Fruit fly (Drosophila melanogaster) whole organism, adult: Measurements from ENCODE around the gene CG14183.
A peak's percentile ranks its signal among the peaks of the same experiment; 100 is the strongest.

Source experiments
- CG12768 ChIP-seq: fragments of 200-800 bp; sonication (Bioruptor generic); optimal IDR thresholded peaks from 2 replicates; lab custom pipeline; 2017; ENCODE audit warnings: missing biosample characterization, missing genetic modification characterization, mild to moderate bottlenecking, moderate library complexity, missing genetic modification reagents
- CG14711 ChIP-seq: fragments of 200-800 bp; sonication (Bioruptor generic); optimal IDR thresholded peaks from 2 replicates; lab custom pipeline; 2018; ENCODE audit warnings: missing biosample characterization, mild to moderate bottlenecking, missing genetic modification characterization, moderate library complexity
- CG7045 ChIP-seq: fragments of 200-800 bp; sonication (Bioruptor generic); optimal IDR thresholded peaks from 2 replicates; lab custom pipeline; 2017; ENCODE audit warnings: missing biosample characterization, mild to moderate bottlenecking, missing genetic modification characterization
- CG7101 ChIP-seq: fragments of 200-800 bp; sonication (Bioruptor generic); optimal IDR thresholded peaks from 2 replicates; lab custom pipeline; 2018; ENCODE audit warnings: missing biosample characterization, mild to moderate bottlenecking, missing genetic modification characterization, moderate library complexity
- Clk ChIP-seq: fragments of 200-800 bp; sonication (Bioruptor generic); optimal IDR thresholded peaks from 2 replicates; lab custom pipeline; 2017; ENCODE audit warnings: missing biosample characterization, missing genetic modification characterization
- Crg-1 ChIP-seq: fragments of 200-800 bp; sonication (Bioruptor generic); optimal IDR thresholded peaks from 2 replicates; lab custom pipeline; 2016; ENCODE audit warnings: missing biosample characterization, missing genetic modification characterization
- Hr96 ChIP-seq: fragments of 200-800 bp; sonication (Bioruptor generic); optimal IDR thresholded peaks from 2 replicates; lab custom pipeline; 2016; ENCODE audit warnings: missing biosample characterization, missing genetic modification characterization
- Mnt ChIP-seq: fragments of 200-800 bp; sonication (Bioruptor generic); optimal IDR thresholded peaks from 2 replicates; lab custom pipeline; 2016; ENCODE audit warnings: missing biosample characterization, mild to moderate bottlenecking, missing genetic modification characterization
- bab1 ChIP-seq: fragments of 200-800 bp; sonication (Bioruptor generic); optimal IDR thresholded peaks from 3 replicates; lab custom pipeline; 2019; ENCODE audit warnings: missing biosample characterization, mild to moderate bottlenecking, missing genetic modification characterization, moderate library complexity
- kay ChIP-seq: fragments of 200-800 bp; sonication (Bioruptor generic); peaks from one replicate; lab custom pipeline; 2016; ENCODE audit warnings: missing biosample characterization, missing genetic modification characterization, borderline replicate concordance
- tj ChIP-seq: fragments of 200-800 bp; sonication (Bioruptor generic); optimal IDR thresholded peaks from 3 replicates; lab custom pipeline; 2017; ENCODE audit warnings: missing biosample characterization, mild to moderate bottlenecking, missing genetic modification characterization, moderate library complexity
- toe ChIP-seq: fragments of 200-800 bp; sonication (Bioruptor generic); optimal IDR thresholded peaks from 2 replicates; lab custom pipeline; 2016; ENCODE audit warnings: missing biosample characterization, missing genetic modification characterization

- TF ChIP-seq kay (GFP tag; lab: Kevin White, UChicago) (peak; percentile 0), CG14711 (tag; lab: Kevin White, UChicago) (no peak), Clk (no peak), CG12768 (no peak), Crg-1 (no peak), tj (GFP tag; lab: Kevin White, UChicago) (no peak), Hr96 (GFP tag; lab: Kevin White, UChicago) (no peak), CG7045 (GFP tag; lab: Kevin White, UChicago) (no peak), Mnt (GFP tag; lab: Kevin White, UChicago) (no peak), toe (GFP tag; lab: Kevin White, UChicago) (no peak), bab1 (GFP tag; lab: Kevin White, UChicago) (peak; percentile 26), CG7101 (tag; lab: Kevin White, UChicago) (peak; percentile 24)
Measured at dm6 chr3L:19988891-19989290, 38.7 kb downstream of the CG14183 start, which contains the start of gene Csas.
